Worm (Caenorhabditis elegans): ENCODE results near the gene W04G3.11.

DNA sequence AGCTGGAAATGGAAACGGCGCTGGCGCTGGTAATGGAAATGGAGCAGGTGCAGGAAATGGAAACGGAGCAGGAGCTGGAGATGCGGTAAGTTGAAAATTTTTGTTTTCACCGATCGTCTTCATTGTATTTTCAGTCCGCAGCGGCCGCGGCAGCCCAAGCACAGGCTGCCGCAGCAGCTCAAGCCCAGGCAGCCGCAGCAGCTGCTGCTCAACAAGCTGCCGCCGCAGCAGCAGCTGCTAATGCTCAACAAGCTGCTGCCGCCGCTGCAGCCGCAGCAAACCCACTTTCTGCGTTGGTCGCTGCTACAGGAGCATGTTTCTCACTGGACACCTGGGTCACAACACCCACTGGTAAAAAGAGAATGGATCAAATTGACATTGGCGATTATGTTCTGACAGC, 25.4 kb downstream of the W04G3.11 start:
- TF ChIP-seq mef-2 (tag; optimal IDR thresholded peaks at IDR 0.05) (no peak), lin-13 (GFP tag; optimal IDR thresholded peaks at IDR 0.05) (no peak), nhr-85 (tag) (no peak), Y116A8C.19 (tag; optimal IDR thresholded peaks at IDR 0.05; ENCODE audit: borderline replicate concordance) (no peak), nhr-90 (tag; optimal IDR thresholded peaks at IDR 0.05; ENCODE audit: poor library complexity) (no peak), fkh-10 (GFP tag; optimal IDR thresholded peaks at IDR 0.05) (no peak), nhr-84 (tag; optimal IDR thresholded peaks at IDR 0.05) (no peak), lin-15B (tag; optimal IDR thresholded peaks at IDR 0.05) (no peak), ama-1 (optimal IDR thresholded peaks at IDR 0.05) (no peak), rnt-1 (tag; optimal IDR thresholded peaks at IDR 0.05) (no peak)

Data from whole organism, L1 larva.